Fruit fly (Drosophila melanogaster): ENCODE measurements around the gene prage.

The prage gene

dm6 chrX:1774347-1774829, 869 bp downstream of the prage start:
- TF ChIP-seq dac (GFP tag; optimal IDR thresholded peaks at IDR 0.05) (no peak), Eip93F (GFP tag; optimal IDR thresholded peaks at IDR 0.05) (no peak), Sox15 (GFP tag; optimal IDR thresholded peaks at IDR 0.05) (no peak), Blimp-1 (GFP tag; optimal IDR thresholded peaks at IDR 0.05) (peak; percentile 30)

dm6 chrX:1789266-1789665, 15.7 kb downstream of the prage start, which contains the start of gene CG32806:
Gene CG32806, plus strand, starts transcription at chrX:1789566.
- TF ChIP-seq Eip93F (GFP tag; optimal IDR thresholded peaks at IDR 0.05), result no peak
- no peak for TF ChIP-seq Met (GFP tag; optimal IDR thresholded peaks at IDR 0.05)
- no peak for TF ChIP-seq topi (GFP tag; optimal IDR thresholded peaks at IDR 0.05)
- no peak for TF ChIP-seq CG6163 (GFP tag; IDR thresholded peaks at IDR 0.05)
- TF ChIP-seq CG34406 (GFP tag; optimal IDR thresholded peaks at IDR 0.05), result no peak

- TF ChIP-seq CG7368 (GFP tag; optimal IDR thresholded peaks at IDR 0.05) (peak; percentile 66), CG6854 (GFP tag; optimal IDR thresholded peaks at IDR 0.05) (no peak), Hr4 (GFP tag; optimal IDR thresholded peaks at IDR 0.05) (no peak)
Observed at dm6 chrX:1793793-1794358, 20.4 kb downstream of the prage start.

- TF ChIP-seq Gug (GFP tag; IDR thresholded peaks at IDR 0.05) (no peak), CG11902 (GFP tag; optimal IDR thresholded peaks at IDR 0.05) (no peak), fd59A (GFP tag; optimal IDR thresholded peaks at IDR 0.05) (no peak), pdm3 (GFP tag; optimal IDR thresholded peaks at IDR 0.05) (no peak)
Observed at dm6 chrX:1811173-1811572, 37.7 kb downstream of the prage start.

- TF ChIP-seq Smox (GFP tag; optimal IDR thresholded peaks at IDR 0.05) (no peak), CG15336 (GFP tag; IDR thresholded peaks at IDR 0.05) (no peak), CG10631 (GFP tag; optimal IDR thresholded peaks at IDR 0.05) (no peak), fd59A (GFP tag; optimal IDR thresholded peaks at IDR 0.05) (no peak), Eip75B (GFP tag; optimal IDR thresholded peaks at IDR 0.05) (no peak), CG31627 (GFP tag; optimal IDR thresholded peaks at IDR 0.05) (no peak), CG11294 (GFP tag; IDR thresholded peaks at IDR 0.05) (no peak), CG6163 (GFP tag; IDR thresholded peaks at IDR 0.05) (no peak), fd85E (GFP tag; optimal IDR thresholded peaks at IDR 0.05) (no peak), dsx (GFP tag; optimal IDR thresholded peaks at IDR 0.05; ENCODE audit: poor library complexity, severe bottlenecking) (no peak), CG10669 (GFP tag; optimal IDR thresholded peaks at IDR 0.05) (no peak), ss (GFP tag; optimal IDR thresholded peaks at IDR 0.05) (no peak), CG6808 (GFP tag; optimal IDR thresholded peaks at IDR 0.05) (no peak), svp (GFP tag) (no peak), lz (GFP tag; optimal IDR thresholded peaks at IDR 0.05) (no peak), salr (GFP tag; optimal IDR thresholded peaks at IDR 0.05) (no peak), CG34406 (GFP tag; optimal IDR thresholded peaks at IDR 0.05) (no peak)
Observed at dm6 chrX:1819026-1819425, 45.5 kb downstream of the prage start.

- TF ChIP-seq vri (GFP tag; optimal IDR thresholded peaks at IDR 0.05) (no peak), CG4318 (GFP tag; optimal IDR thresholded peaks at IDR 0.05) (no peak), CG11762 (GFP tag; optimal IDR thresholded peaks at IDR 0.05; ENCODE audit: insufficient read depth) (no peak), CG8119 (GFP tag; IDR thresholded peaks at IDR 0.05) (no peak), CG6792 (GFP tag; optimal IDR thresholded peaks at IDR 0.05) (no peak), Eip93F (GFP tag; optimal IDR thresholded peaks at IDR 0.05) (no peak), Hr4 (GFP tag; optimal IDR thresholded peaks at IDR 0.05) (no peak)
Observed at dm6 chrX:1820241-1820640, 46.7 kb downstream of the prage start, which contains the start of gene CG14810. Gene CG14810, minus strand, starts transcription at chrX:1820341.
